Worm (Caenorhabditis elegans) whole organism, early embryonic: ENCODE measurements around the gene F49H6.12.

Source experiments
- ama-1 ChIP-seq: fragments of 150-350 bp; optimal IDR thresholded peaks from 2 replicates; lab custom pipeline; 2014
- ceh-13 ChIP-seq: fragments of 200-800 bp; sonication (Bioruptor generic); optimal IDR thresholded peaks from 2 replicates; lab custom pipeline; 2018; ENCODE audit warnings: mild to moderate bottlenecking, missing genetic modification characterization, missing compliant biosample characterization
- ceh-36 ChIP-seq: sonication (generic microtip); optimal IDR thresholded peaks from 2 replicates; lab custom pipeline; 2016; ENCODE audit warnings: missing genetic modification characterization, inconsistent platforms, missing compliant biosample characterization
- hmg-4 ChIP-seq: fragments of 200-800 bp; sonication (Bioruptor generic); optimal IDR thresholded peaks from 2 replicates; lab custom pipeline; 2018; ENCODE audit warnings: mild to moderate bottlenecking, missing genetic modification characterization, missing compliant biosample characterization
- hnd-1 ChIP-seq: sonication (generic microtip); optimal IDR thresholded peaks from 2 replicates; lab custom pipeline; 2016; ENCODE audit warnings: missing genetic modification characterization, missing compliant biosample characterization
- pes-1 ChIP-seq: fragments of 200-800 bp; sonication (Bioruptor generic); IDR thresholded peaks from 2 replicates; pipeline ENCODE4 v1.3.6; 2022; ENCODE audit warnings: missing genetic modification reagents, missing genetic modification characterization, missing compliant biosample characterization
- sea-1 ChIP-seq: fragments of 200-800 bp; sonication (Bioruptor generic); conservative IDR thresholded peaks from 2 replicates; pipeline ENCODE4 v1.3.6; 2022; ENCODE audit warnings: missing genetic modification characterization, missing compliant biosample characterization

ce11 chrV:17026289-17026688 lies 5.0 kb upstream of the F49H6.12 start, which contains the start of gene F49H6.15:
- TF ChIP-seq hnd-1 (tag; lab: Kevin White, UChicago): no peak
- TF ChIP-seq hmg-4 (GFP tag; lab: Kevin White, UChicago): no peak
- no peak for TF ChIP-seq ceh-13 (GFP tag; lab: Kevin White, UChicago)
- no peak for TF ChIP-seq ama-1 (lab: Kevin White, UChicago)
- TF ChIP-seq pes-1 (GFP tag; lab: Robert Waterston, UW): no peak
- no peak for TF ChIP-seq sea-1 (GFP tag; lab: Robert Waterston, UW)
- TF ChIP-seq ceh-36 (tag; lab: Kevin White, UChicago): no peak
